Fruit fly (Drosophila melanogaster) ovary, adult (tissue): ENCODE results near the gene CG12347.

ENCODE experiments used
- CG17801 ChIP-seq: fragments of 200-800 bp; optimal IDR thresholded peaks from 2 replicates; lab custom pipeline; 2019; ENCODE audit warnings: missing biosample characterization, mild to moderate bottlenecking, missing genetic modification characterization, moderate library complexity; ENCODE audit not compliant: partially characterized antibody

Gene CG12347

DNA sequence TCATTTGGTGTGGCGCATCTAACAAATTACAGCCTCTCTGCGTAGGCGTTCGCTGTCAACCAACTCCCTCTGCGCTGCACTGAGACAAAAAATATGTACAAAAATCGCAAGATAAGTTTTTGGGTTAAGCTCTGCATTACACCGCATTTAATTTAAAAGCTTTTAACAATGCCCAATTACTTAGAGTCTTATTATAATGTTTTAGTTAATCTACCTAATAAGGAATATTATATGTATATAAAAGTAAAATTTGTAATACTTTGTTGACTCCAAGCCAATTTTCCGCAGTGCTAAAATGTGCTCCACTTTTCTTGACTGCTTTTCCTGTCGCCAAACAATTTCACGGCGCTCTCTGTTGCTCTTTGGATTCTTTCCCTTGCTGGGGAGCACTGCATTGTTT, 49.5 kb downstream of the CG12347 start:
- no peak for TF ChIP-seq CG17801 (GFP tag; lab: Kevin White, UChicago)
